Fruit fly (Drosophila melanogaster): ENCODE results near the gene Jwa.

Gene Jwa

dm6 chr2L:18681903-18682302 lies 23.6 kb downstream of the Jwa start, which contains the start of gene tos (continued):
- no peak for TF ChIP-seq tna (GFP tag; IDR thresholded peaks at IDR 0.05; ENCODE audit: partially characterized antibody)
- TF ChIP-seq Max (GFP tag; optimal IDR thresholded peaks at IDR 0.05) = no peak
- peak; percentile 26 for TF ChIP-seq phol (tag; optimal IDR thresholded peaks at IDR 0.05)
- TF ChIP-seq Bdp1 (GFP tag; optimal IDR thresholded peaks at IDR 0.05) = peak; percentile 2
- TF ChIP-seq lilli (GFP tag; optimal IDR thresholded peaks at IDR 0.05) = peak; percentile 18
- no peak for TF ChIP-seq Fer3 (tag; optimal IDR thresholded peaks at IDR 0.05)
- no peak for TF ChIP-seq CG6689 (GFP tag; IDR thresholded peaks at IDR 0.05)
- peak; percentile 78 for TF ChIP-seq pzg (GFP tag; optimal IDR thresholded peaks at IDR 0.05)
- TF ChIP-seq jing (GFP tag; optimal IDR thresholded peaks at IDR 0.05) = no peak
- peak; percentile 24 for TF ChIP-seq Fer1 (GFP tag; optimal IDR thresholded peaks at IDR 0.05)
- TF ChIP-seq Hr3 (GFP tag; optimal IDR thresholded peaks at IDR 0.05) = no peak
- TF ChIP-seq btn (GFP tag; optimal IDR thresholded peaks at IDR 0.05) = no peak
- no peak for TF ChIP-seq da (GFP tag; optimal IDR thresholded peaks at IDR 0.05)
- peak; percentile 24 for TF ChIP-seq CG3995 (GFP tag; optimal IDR thresholded peaks at IDR 0.05)
- no peak for TF ChIP-seq Hsf (GFP tag; optimal IDR thresholded peaks at IDR 0.05)
- TF ChIP-seq CG1603 (tag; optimal IDR thresholded peaks at IDR 0.05) = peak; percentile 53
- TF ChIP-seq HmgZ (tag; optimal IDR thresholded peaks at IDR 0.05) = peak; percentile 38
- TF ChIP-seq CG9932 (GFP tag; IDR thresholded peaks at IDR 0.05) = 0 out of 2 replicates have a peak, but pooled peaks have one; percentile 8
- peak; percentile 57 for TF ChIP-seq CG17385 (GFP tag; optimal IDR thresholded peaks at IDR 0.05)
- TF ChIP-seq crp (GFP tag; optimal IDR thresholded peaks at IDR 0.05) = peak in 1 of 2 experiments; percentile 78
- TF ChIP-seq caup (GFP tag; optimal IDR thresholded peaks at IDR 0.05; ENCODE audit: severe bottlenecking) = no peak
- peak; percentile 43 for TF ChIP-seq CG12659 (GFP tag; optimal IDR thresholded peaks at IDR 0.05)
- no peak for TF ChIP-seq CG6683 (GFP tag; optimal IDR thresholded peaks at IDR 0.05)
- peak; percentile 91 for TF ChIP-seq Dp (GFP tag; optimal IDR thresholded peaks at IDR 0.05)
- peak; percentile 55 for TF ChIP-seq Ets97D (GFP tag; optimal IDR thresholded peaks at IDR 0.05)
- no peak for TF ChIP-seq CG6813 (GFP tag; optimal IDR thresholded peaks at IDR 0.05)
- TF ChIP-seq sob (GFP tag; IDR thresholded peaks at IDR 0.05) = peak; percentile 42
- no peak for TF ChIP-seq corto (GFP tag; optimal IDR thresholded peaks at IDR 0.05)
- TF ChIP-seq MBD-R2 (GFP tag; IDR thresholded peaks at IDR 0.05) = peak; percentile 82
- TF ChIP-seq CG10267 (tag; optimal IDR thresholded peaks at IDR 0.05) = peak; percentile 94
- TF ChIP-seq CG30403 (GFP tag; optimal IDR thresholded peaks at IDR 0.05) = no peak

DNA sequence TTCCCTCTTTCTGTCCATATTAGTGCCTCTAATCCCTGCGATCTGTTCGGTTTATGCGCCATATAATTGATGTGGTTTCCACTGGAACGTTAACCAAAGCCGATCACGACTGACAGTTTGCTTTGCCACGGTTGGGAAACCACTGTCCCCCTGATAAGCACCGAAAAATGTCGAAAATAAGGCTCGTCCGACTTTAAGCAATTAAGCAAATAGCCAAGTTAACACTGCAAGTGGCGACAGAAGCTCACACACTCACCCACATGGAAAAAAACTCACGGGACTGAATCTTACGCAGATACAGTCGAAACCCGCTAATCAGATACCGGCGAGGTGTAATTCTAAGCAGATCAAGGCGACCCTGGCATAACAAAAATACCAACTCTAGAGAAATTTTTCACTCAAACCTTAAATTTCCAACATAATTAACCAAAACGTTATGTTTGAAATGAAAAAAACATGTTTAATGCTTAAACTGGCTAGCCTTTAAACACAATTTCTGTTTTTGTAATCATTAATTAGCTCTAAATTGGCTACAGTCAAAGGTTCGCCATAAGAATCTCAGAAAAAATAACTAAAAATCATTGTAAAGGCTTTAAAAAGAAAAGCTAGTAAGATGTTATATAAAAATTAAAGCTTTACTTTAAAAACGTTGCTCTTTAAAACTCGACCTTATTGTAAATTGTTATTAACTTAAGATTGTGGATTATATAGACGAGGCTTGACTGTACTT lies 27.4 kb downstream of the Jwa start:
- TF ChIP-seq CG14050 (GFP tag; IDR thresholded peaks at IDR 0.05) = no peak
- 0 out of 3 replicates have a peak, but pooled peaks have one; percentile 4 for TF ChIP-seq otp (GFP tag; IDR thresholded peaks at IDR 0.05)
- TF ChIP-seq mam (GFP tag; optimal IDR thresholded peaks at IDR 0.05) = peak; percentile 28
- no peak for TF ChIP-seq Nf-YA (GFP tag; IDR thresholded peaks at IDR 0.05)
- TF ChIP-seq slbo (GFP tag; IDR thresholded peaks at IDR 0.05) = peak; percentile 31
- TF ChIP-seq CG4328 (GFP tag; optimal IDR thresholded peaks at IDR 0.05) = peak; percentile 12
- peak; percentile 69 for TF ChIP-seq Med (GFP tag)
- TF ChIP-seq CG6813 (GFP tag; optimal IDR thresholded peaks at IDR 0.05) = no peak
- peak; percentile 22 for TF ChIP-seq CG9727 (GFP tag; optimal IDR thresholded peaks at IDR 0.05)
- 0 out of 3 replicates have a peak, but pooled peaks have one; percentile 38 for TF ChIP-seq CG11456 (GFP tag; IDR thresholded peaks at IDR 0.05)
- TF ChIP-seq CG14441 (GFP tag; IDR thresholded peaks at IDR 0.05) = 0 out of 2 replicates have a peak, but pooled peaks have one; percentile 10
- peak; percentile 48 for TF ChIP-seq CG9437 (GFP tag; optimal IDR thresholded peaks at IDR 0.05)
- no peak for TF ChIP-seq corto (GFP tag; optimal IDR thresholded peaks at IDR 0.05)
- TF ChIP-seq row (GFP tag; IDR thresholded peaks at IDR 0.05) = peak; percentile 50; the same call in 2 of the 3 replicates
- TF ChIP-seq Atf6 (GFP tag; IDR thresholded peaks at IDR 0.05) = no peak
- peak; percentile 49 for TF ChIP-seq CoRest (tag; optimal IDR thresholded peaks at IDR 0.05)
- TF ChIP-seq sqz (GFP tag; optimal IDR thresholded peaks at IDR 0.05) = no peak
- 0 out of 3 replicates have a peak, but pooled peaks have one; percentile 8 for TF ChIP-seq CG3726 (GFP tag; IDR thresholded peaks at IDR 0.05)
- TF ChIP-seq CG13424 (tag; optimal IDR thresholded peaks at IDR 0.05) = peak; percentile 43
- no peak for TF ChIP-seq CG14710 (tag; optimal IDR thresholded peaks at IDR 0.05)
- TF ChIP-seq CG9876 (GFP tag; optimal IDR thresholded peaks at IDR 0.05) = no peak

All from whole organism, embryonic.